Comparison of ENCODE assay signal across 1 fruit fly cellular context in genomic region chrX:19769821-19770519, dm6.
A peak's percentile ranks its signal among the peaks of the same experiment; 100 is the strongest.
TF ChIP-seq lines count a peak whose summit lies in the region.

No protein-coding gene starts in this region.

TF ChIP-seq in whole organism, embryonic, 481 proteins besides CTCF, POLR2A, EP300 and RAD21 (continued from another document and continues in another):
- TF ChIP-seq Usf (GFP tag; optimal IDR thresholded peaks at IDR 0.05; lab: Kevin White, UChicago) = peak; percentile 21
- TF ChIP-seq ftz-f1 (GFP tag; optimal IDR thresholded peaks at IDR 0.05; lab: Kevin White, UChicago) = no peak
- no peak for TF ChIP-seq p53 (GFP tag; optimal IDR thresholded peaks at IDR 0.05; lab: Kevin White, UChicago)
- peak; percentile 46 for TF ChIP-seq Blimp-1 (GFP tag; optimal IDR thresholded peaks at IDR 0.05; lab: Kevin White, UChicago)
- TF ChIP-seq MESR4 (GFP tag; optimal IDR thresholded peaks at IDR 0.05; lab: Kevin White, UChicago) = no peak
- no peak for TF ChIP-seq CG4282 (GFP tag; optimal IDR thresholded peaks at IDR 0.05; lab: Kevin White, UChicago)
- TF ChIP-seq CG13424 (tag; optimal IDR thresholded peaks at IDR 0.05; lab: Kevin White, UChicago) = peak; percentile 13
- TF ChIP-seq Mad (GFP tag; optimal IDR thresholded peaks at IDR 0.05; lab: Kevin White, UChicago) = peak; percentile 3
- no peak for TF ChIP-seq hbn (GFP tag; IDR thresholded peaks at IDR 0.05; lab: Robert Waterston, UW; ENCODE audit: partially characterized antibody)
- TF ChIP-seq CG14014 (GFP tag; IDR thresholded peaks at IDR 0.05; lab: Robert Waterston, UW) = no peak
- TF ChIP-seq CG18011 (GFP tag; optimal IDR thresholded peaks at IDR 0.05; lab: Kevin White, UChicago) = no peak
- TF ChIP-seq CG6272 (GFP tag; IDR thresholded peaks at IDR 0.05; lab: Robert Waterston, UW) = no peak
- no peak for TF ChIP-seq hkb (optimal IDR thresholded peaks at IDR 0.05; lab: Kevin White, UChicago)
- TF ChIP-seq hkb (GFP tag; IDR thresholded peaks at IDR 0.05; lab: Robert Waterston, UW) = peak; percentile 46; the same call in 1 of the 2 replicates
- peak; percentile 26 for TF ChIP-seq org-1 (GFP tag; optimal IDR thresholded peaks at IDR 0.05; lab: Kevin White, UChicago)
- no peak for TF ChIP-seq CG30020 (tag; optimal IDR thresholded peaks at IDR 0.05; lab: Kevin White, UChicago)
- peak; percentile 15 for TF ChIP-seq HLH54F (GFP tag; optimal IDR thresholded peaks at IDR 0.05; lab: Kevin White, UChicago)
- peak; percentile 24 for TF ChIP-seq Mes4 (GFP tag; optimal IDR thresholded peaks at IDR 0.05; lab: Kevin White, UChicago)
- TF ChIP-seq vfl (GFP tag; optimal IDR thresholded peaks at IDR 0.05; lab: Kevin White, UChicago) = no peak
- no peak for TF ChIP-seq cg (GFP tag; optimal IDR thresholded peaks at IDR 0.05; lab: Kevin White, UChicago)
- TF ChIP-seq chn (GFP tag; optimal IDR thresholded peaks at IDR 0.05; lab: Kevin White, UChicago) = peak; percentile 37
- TF ChIP-seq Stat92E (GFP tag; optimal IDR thresholded peaks at IDR 0.05; lab: Kevin White, UChicago) = no peak
- TF ChIP-seq fd3F (GFP tag; optimal IDR thresholded peaks at IDR 0.05; lab: Kevin White, UChicago) = no peak
- TF ChIP-seq Poxn (GFP tag; IDR thresholded peaks at IDR 0.05; lab: Robert Waterston, UW) = no peak
- TF ChIP-seq CG11695 (GFP tag; IDR thresholded peaks at IDR 0.05; lab: Robert Waterston, UW) = 0 out of 3 replicates have a peak, but pooled peaks have one; percentile 37
- peak; percentile 74 for TF ChIP-seq Ets65A (GFP tag; lab: Kevin White, UChicago)
- TF ChIP-seq sc (optimal IDR thresholded peaks at IDR 0.05; lab: Kevin White, UChicago) = no peak
- TF ChIP-seq sc (GFP tag; optimal IDR thresholded peaks at IDR 0.05; lab: Kevin White, UChicago) = no peak
- TF ChIP-seq pita (GFP tag; optimal IDR thresholded peaks at IDR 0.05; lab: Kevin White, UChicago) = no peak
- peak; percentile 54 for TF ChIP-seq unpg (GFP tag; optimal IDR thresholded peaks at IDR 0.05; lab: Kevin White, UChicago)
- TF ChIP-seq CG31441 (GFP tag; IDR thresholded peaks at IDR 0.05; lab: Robert Waterston, UW) = peak; percentile 54
- no peak for TF ChIP-seq tll (GFP tag; optimal IDR thresholded peaks at IDR 0.05; lab: Kevin White, UChicago)
- TF ChIP-seq Dip2 (GFP tag; IDR thresholded peaks at IDR 0.05; lab: Robert Waterston, UW) = no peak
- no peak for TF ChIP-seq CG7372 (GFP tag; IDR thresholded peaks at IDR 0.05; lab: Robert Waterston, UW)
- no peak for TF ChIP-seq sens-2 (GFP tag; IDR thresholded peaks at IDR 0.05; lab: Robert Waterston, UW)
- no peak for TF ChIP-seq CG17802 (tag; optimal IDR thresholded peaks at IDR 0.05; lab: Kevin White, UChicago)
- peak; percentile 58 for TF ChIP-seq Spps (tag; optimal IDR thresholded peaks at IDR 0.05; lab: Kevin White, UChicago)
- peak; percentile 13 for TF ChIP-seq bcd (GFP tag; optimal IDR thresholded peaks at IDR 0.05; lab: Kevin White, UChicago)
- no peak for TF ChIP-seq sima (GFP tag; optimal IDR thresholded peaks at IDR 0.05; lab: Kevin White, UChicago)
- no peak for TF ChIP-seq CG8290 (GFP tag; optimal IDR thresholded peaks at IDR 0.05; lab: Kevin White, UChicago)
- TF ChIP-seq CG8290 (tag; optimal IDR thresholded peaks at IDR 0.05; lab: Kevin White, UChicago) = no peak
- no peak for TF ChIP-seq peb (GFP tag; IDR thresholded peaks at IDR 0.05; lab: Robert Waterston, UW)
- TF ChIP-seq Hand (GFP tag; optimal IDR thresholded peaks at IDR 0.05; lab: Kevin White, UChicago) = no peak
- TF ChIP-seq CG34376 (GFP tag; optimal IDR thresholded peaks at IDR 0.05; lab: Kevin White, UChicago) = no peak
- peak; percentile 25 for TF ChIP-seq CG1602 (GFP tag; optimal IDR thresholded peaks at IDR 0.05; lab: Kevin White, UChicago)
- TF ChIP-seq gem (tag; optimal IDR thresholded peaks at IDR 0.05; lab: Kevin White, UChicago) = peak; percentile 73
- TF ChIP-seq scrt (GFP tag; optimal IDR thresholded peaks at IDR 0.05; lab: Kevin White, UChicago) = no peak
- TF ChIP-seq CG12391 (tag; optimal IDR thresholded peaks at IDR 0.05; lab: Kevin White, UChicago) = peak; percentile 58
- TF ChIP-seq rib (GFP tag; IDR thresholded peaks at IDR 0.05; lab: Robert Waterston, UW) = no peak
- TF ChIP-seq CG8359 (GFP tag; optimal IDR thresholded peaks at IDR 0.05; lab: Kevin White, UChicago; ENCODE audit: borderline replicate concordance) = no peak
- TF ChIP-seq CG13123 (GFP tag; optimal IDR thresholded peaks at IDR 0.05; lab: Kevin White, UChicago) = no peak
- TF ChIP-seq CG6689 (GFP tag; IDR thresholded peaks at IDR 0.05; lab: Robert Waterston, UW) = peak; percentile 61
- TF ChIP-seq D19A (tag; optimal IDR thresholded peaks at IDR 0.05; lab: Kevin White, UChicago) = peak; percentile 46
- TF ChIP-seq CG14441 (GFP tag; IDR thresholded peaks at IDR 0.05; lab: Robert Waterston, UW) = no peak
- no peak for TF ChIP-seq dysf (GFP tag; IDR thresholded peaks at IDR 0.05; lab: Robert Waterston, UW)
- TF ChIP-seq CG12769 (tag; optimal IDR thresholded peaks at IDR 0.05; lab: Kevin White, UChicago) = no peak
- peak; percentile 33; the same call in 1 of the 2 replicates for TF ChIP-seq Ada2b (GFP tag; IDR thresholded peaks at IDR 0.05; lab: Robert Waterston, UW)
- peak; percentile 38 for TF ChIP-seq CG8944 (GFP tag; optimal IDR thresholded peaks at IDR 0.05; lab: Kevin White, UChicago)
- no peak for TF ChIP-seq jing (GFP tag; optimal IDR thresholded peaks at IDR 0.05; lab: Kevin White, UChicago)
- TF ChIP-seq Ravus (GFP tag; IDR thresholded peaks at IDR 0.05; lab: Robert Waterston, UW) = no peak
- no peak for TF ChIP-seq tio (GFP tag; optimal IDR thresholded peaks at IDR 0.05; lab: Kevin White, UChicago)
- TF ChIP-seq Rx (GFP tag; IDR thresholded peaks at IDR 0.05; lab: Robert Waterston, UW) = no peak
- TF ChIP-seq jumu (GFP tag; optimal IDR thresholded peaks at IDR 0.05; lab: Kevin White, UChicago) = no peak
- TF ChIP-seq caup (GFP tag; optimal IDR thresholded peaks at IDR 0.05; lab: Kevin White, UChicago; ENCODE audit: severe bottlenecking) = no peak
- peak; percentile 95 for TF ChIP-seq crol (GFP tag; IDR thresholded peaks at IDR 0.05; lab: Robert Waterston, UW)
- no peak for TF ChIP-seq CG3838 (GFP tag; optimal IDR thresholded peaks at IDR 0.05; lab: Kevin White, UChicago)
- TF ChIP-seq kah (GFP tag; optimal IDR thresholded peaks at IDR 0.05; lab: Kevin White, UChicago) = no peak
- peak; percentile 22 for TF ChIP-seq tx (GFP tag; optimal IDR thresholded peaks at IDR 0.05; lab: Kevin White, UChicago)
- peak; percentile 55 for TF ChIP-seq nmo (GFP tag; optimal IDR thresholded peaks at IDR 0.05; lab: Kevin White, UChicago)
- TF ChIP-seq CG10979 (tag; optimal IDR thresholded peaks at IDR 0.05; lab: Kevin White, UChicago) = peak; percentile 79
- TF ChIP-seq CG7839 (tag; optimal IDR thresholded peaks at IDR 0.05; lab: Kevin White, UChicago) = peak; percentile 51
- TF ChIP-seq Doc2 (GFP tag; IDR thresholded peaks at IDR 0.05; lab: Robert Waterston, UW) = no peak
- TF ChIP-seq CG15479 (GFP tag; optimal IDR thresholded peaks at IDR 0.05; lab: Kevin White, UChicago) = no peak
- TF ChIP-seq Gug (GFP tag; IDR thresholded peaks at IDR 0.05; lab: Robert Waterston, UW) = no peak
- TF ChIP-seq sim (GFP tag; IDR thresholded peaks at IDR 0.05; lab: Robert Waterston, UW) = peak; percentile 48; the same call in 1 of the 2 replicates
- no peak for TF ChIP-seq inv (GFP tag; IDR thresholded peaks at IDR 0.05; lab: Robert Waterston, UW; ENCODE audit: partially characterized antibody)
- peak; percentile 57 for TF ChIP-seq CG8388 (GFP tag; optimal IDR thresholded peaks at IDR 0.05; lab: Kevin White, UChicago)
- peak; percentile 43 for TF ChIP-seq CG7556 (GFP tag; optimal IDR thresholded peaks at IDR 0.05; lab: Kevin White, UChicago)
- no peak for TF ChIP-seq Aef1 (GFP tag; IDR thresholded peaks at IDR 0.05; lab: Robert Waterston, UW)
- TF ChIP-seq az2 (GFP tag; optimal IDR thresholded peaks at IDR 0.05; lab: Kevin White, UChicago) = peak; percentile 24
- TF ChIP-seq eve (GFP tag; optimal IDR thresholded peaks at IDR 0.05; lab: Kevin White, UChicago) = no peak
- peak; percentile 5 to 42 for TF ChIP-seq dpn (GFP tag; optimal IDR thresholded peaks at IDR 0.05; lab: Kevin White, UChicago)
- no peak for TF ChIP-seq gce (GFP tag; IDR thresholded peaks at IDR 0.05; lab: Robert Waterston, UW)
- TF ChIP-seq HHEX (GFP tag; optimal IDR thresholded peaks at IDR 0.05; lab: Kevin White, UChicago) = no peak
- TF ChIP-seq CG15011 (GFP tag; optimal IDR thresholded peaks at IDR 0.05; lab: Kevin White, UChicago) = peak; percentile 6
- no peak for TF ChIP-seq Lhr (GFP tag; optimal IDR thresholded peaks at IDR 0.05; lab: Kevin White, UChicago)
- TF ChIP-seq MTF-1 (GFP tag; optimal IDR thresholded peaks at IDR 0.05; lab: Kevin White, UChicago; ENCODE audit: borderline replicate concordance) = no peak
- no peak for TF ChIP-seq bigmax (GFP tag; optimal IDR thresholded peaks at IDR 0.05; lab: Kevin White, UChicago)
- peak; percentile 45 for TF ChIP-seq Chrac-16 (GFP tag; optimal IDR thresholded peaks at IDR 0.05; lab: Kevin White, UChicago)
- TF ChIP-seq psq (GFP tag; optimal IDR thresholded peaks at IDR 0.05; lab: Kevin White, UChicago) = peak; percentile 43
- no peak for TF ChIP-seq Abd-B (GFP tag; optimal IDR thresholded peaks at IDR 0.05; lab: Kevin White, UChicago)
- TF ChIP-seq CG14050 (GFP tag; IDR thresholded peaks at IDR 0.05; lab: Robert Waterston, UW) = no peak
- 0 out of 2 replicates have a peak, but pooled peaks have one; percentile 21 for TF ChIP-seq CG31224 (GFP tag; IDR thresholded peaks at IDR 0.05; lab: Robert Waterston, UW)
- no peak for TF ChIP-seq Oaz (GFP tag; IDR thresholded peaks at IDR 0.05; lab: Robert Waterston, UW)
- no peak for TF ChIP-seq CG9876 (GFP tag; optimal IDR thresholded peaks at IDR 0.05; lab: Kevin White, UChicago)
- TF ChIP-seq row (GFP tag; IDR thresholded peaks at IDR 0.05; lab: Robert Waterston, UW) = peak; percentile 47; the same call in 2 of the 3 replicates
- TF ChIP-seq disco-r (GFP tag; optimal IDR thresholded peaks at IDR 0.05; lab: Kevin White, UChicago) = no peak
- TF ChIP-seq PHDP (tag; optimal IDR thresholded peaks at IDR 0.05; lab: Kevin White, UChicago) = peak; percentile 28
- peak; percentile 55 for TF ChIP-seq trem (tag; optimal IDR thresholded peaks at IDR 0.05; lab: Kevin White, UChicago)
- TF ChIP-seq CG8765 (GFP tag; IDR thresholded peaks at IDR 0.05; lab: Robert Waterston, UW) = no peak
- no peak for TF ChIP-seq CG16813 (GFP tag; IDR thresholded peaks at IDR 0.05; lab: Robert Waterston, UW; ENCODE audit: partially characterized antibody)
- TF ChIP-seq CG11560 (tag; IDR thresholded peaks at IDR 0.05; lab: Robert Waterston, UW) = no peak
- TF ChIP-seq CG2889 (GFP tag; IDR thresholded peaks at IDR 0.05; lab: Robert Waterston, UW) = no peak
- peak; percentile 44 for TF ChIP-seq Ptx1 (GFP tag; IDR thresholded peaks at IDR 0.05; lab: Robert Waterston, UW)
- TF ChIP-seq CHES-1-like (GFP tag; optimal IDR thresholded peaks at IDR 0.05; lab: Kevin White, UChicago) = no peak
- no peak for TF ChIP-seq CG5180 (GFP tag; optimal IDR thresholded peaks at IDR 0.05; lab: Kevin White, UChicago)
- TF ChIP-seq CG17385 (GFP tag; optimal IDR thresholded peaks at IDR 0.05; lab: Kevin White, UChicago) = peak; percentile 72
- peak; percentile 42 for TF ChIP-seq Hsf (GFP tag; optimal IDR thresholded peaks at IDR 0.05; lab: Kevin White, UChicago)
- peak; percentile 32 for TF ChIP-seq CG17359 (tag; optimal IDR thresholded peaks at IDR 0.05; lab: Kevin White, UChicago)
- no peak for TF ChIP-seq Dbx (GFP tag; IDR thresholded peaks at IDR 0.05; lab: Robert Waterston, UW)
- no peak for TF ChIP-seq CG9797 (GFP tag; optimal IDR thresholded peaks at IDR 0.05; lab: Kevin White, UChicago)
- TF ChIP-seq Doc3 (GFP tag; IDR thresholded peaks at IDR 0.05; lab: Robert Waterston, UW; ENCODE audit: partially characterized antibody) = no peak
- TF ChIP-seq CG7271 (tag; optimal IDR thresholded peaks at IDR 0.05; lab: Kevin White, UChicago) = no peak
- no peak for TF ChIP-seq Gsc (GFP tag; IDR thresholded peaks at IDR 0.05; lab: Robert Waterston, UW)
- no peak for TF ChIP-seq CrebB (tag; optimal IDR thresholded peaks at IDR 0.05; lab: Kevin White, UChicago)
- peak; percentile 11 for TF ChIP-seq maf-S (GFP tag; optimal IDR thresholded peaks at IDR 0.05; lab: Kevin White, UChicago)
- TF ChIP-seq CG8478 (optimal IDR thresholded peaks at IDR 0.05; lab: Kevin White, UChicago) = no peak
- no peak for TF ChIP-seq chinmo (GFP tag; IDR thresholded peaks at IDR 0.05; lab: Robert Waterston, UW; ENCODE audit: partially characterized antibody)
- TF ChIP-seq en (GFP tag; optimal IDR thresholded peaks at IDR 0.05; lab: Kevin White, UChicago) = peak; percentile 9
- TF ChIP-seq CG14667 (GFP tag; IDR thresholded peaks at IDR 0.05; lab: Robert Waterston, UW) = no peak
- TF ChIP-seq CG7745 (tag; optimal IDR thresholded peaks at IDR 0.05; lab: Kevin White, UChicago) = no peak
- TF ChIP-seq z (GFP tag; IDR thresholded peaks at IDR 0.05; lab: Robert Waterston, UW) = no peak
- peak; percentile 15 for TF ChIP-seq CG12155 (GFP tag; optimal IDR thresholded peaks at IDR 0.05; lab: Kevin White, UChicago)
- no peak for TF ChIP-seq grn (GFP tag; optimal IDR thresholded peaks at IDR 0.05; lab: Kevin White, UChicago)
- no peak for TF ChIP-seq CG11398 (GFP tag; optimal IDR thresholded peaks at IDR 0.05; lab: Kevin White, UChicago)
- TF ChIP-seq CG6683 (GFP tag; optimal IDR thresholded peaks at IDR 0.05; lab: Kevin White, UChicago) = no peak
- peak; percentile 25 for TF ChIP-seq NC2β (GFP tag; optimal IDR thresholded peaks at IDR 0.05; lab: Kevin White, UChicago)
- TF ChIP-seq fd96Cb (tag; optimal IDR thresholded peaks at IDR 0.05; lab: Kevin White, UChicago) = peak; percentile 64
- no peak for TF ChIP-seq CG31388 (GFP tag; optimal IDR thresholded peaks at IDR 0.05; lab: Kevin White, UChicago)
- TF ChIP-seq CG4820 (GFP tag; optimal IDR thresholded peaks at IDR 0.05; lab: Kevin White, UChicago) = peak; percentile 54
- TF ChIP-seq Nf-YC (tag; optimal IDR thresholded peaks at IDR 0.05; lab: Kevin White, UChicago) = no peak
- TF ChIP-seq CG9215 (GFP tag; IDR thresholded peaks at IDR 0.05; lab: Robert Waterston, UW) = no peak
- peak; percentile 66 for TF ChIP-seq CG14710 (tag; optimal IDR thresholded peaks at IDR 0.05; lab: Kevin White, UChicago)
- TF ChIP-seq cas (GFP tag; IDR thresholded peaks at IDR 0.05; lab: Robert Waterston, UW) = no peak
- no peak for TF ChIP-seq sug (tag; optimal IDR thresholded peaks at IDR 0.05; lab: Kevin White, UChicago)
- no peak for TF ChIP-seq tgo (GFP tag; IDR thresholded peaks at IDR 0.05; lab: Robert Waterston, UW)
- no peak for TF ChIP-seq twi (tag; optimal IDR thresholded peaks at IDR 0.05; lab: Kevin White, UChicago)
